Fruit fly (Drosophila melanogaster) whole organism, embryonic: Measurements from ENCODE around the gene Tim17b2.

Experiments
- C15 ChIP-seq: fragments of 200-800 bp; sonication (Bioruptor generic); IDR thresholded peaks from 3 replicates; pipeline ENCODE4 v1.3.6; 2022; ENCODE audit warnings: missing biosample characterization, missing genetic modification characterization
- CG11085 ChIP-seq: fragments of 200-800 bp; sonication (Bioruptor generic); IDR thresholded peaks from 2 replicates; pipeline ENCODE4 v1.3.6; 2022; ENCODE audit warnings: missing biosample characterization, missing genetic modification characterization
- CG11695 ChIP-seq: fragments of 200-800 bp; sonication (Bioruptor generic); IDR thresholded peaks from 3 replicates; pipeline ENCODE4 v1.3.6; 2022; ENCODE audit warnings: missing biosample characterization, missing genetic modification characterization
- CG12391 ChIP-seq: fragments of 200-800 bp; sonication (Bioruptor generic); optimal IDR thresholded peaks from 3 replicates; lab custom pipeline; 2018; ENCODE audit warnings: missing biosample characterization, mild to moderate bottlenecking, missing genetic modification characterization, moderate library complexity
- CG15011 ChIP-seq: fragments of 200-800 bp; sonication (Bioruptor generic); optimal IDR thresholded peaks from 3 replicates; lab custom pipeline; 2018; ENCODE audit warnings: missing biosample characterization, mild to moderate bottlenecking, missing genetic modification characterization
- CG15601 ChIP-seq: fragments of 200-800 bp; sonication (Bioruptor generic); optimal IDR thresholded peaks from 3 replicates; lab custom pipeline; 2019; ENCODE audit warnings: missing biosample characterization, mild to moderate bottlenecking, missing genetic modification characterization, moderate library complexity
- CG1603 ChIP-seq: fragments of 200-800 bp; sonication (Bioruptor generic); optimal IDR thresholded peaks from 2 replicates; lab custom pipeline; 2019; ENCODE audit warnings: missing biosample characterization, mild to moderate bottlenecking, missing genetic modification characterization, moderate library complexity
- CG17829 ChIP-seq: fragments of 200-800 bp; optimal IDR thresholded peaks from 2 replicates; lab custom pipeline; 2019; ENCODE audit warnings: missing biosample characterization, mild to moderate bottlenecking, missing genetic modification characterization, moderate library complexity
- CG32772 ChIP-seq: fragments of 200-800 bp; sonication (Bioruptor generic); IDR thresholded peaks from 2 replicates; pipeline ENCODE4 v1.3.6; 2022; ENCODE audit warnings: missing biosample characterization, missing genetic modification characterization
- CG43689 ChIP-seq: fragments of 200-800 bp; sonication (Bioruptor generic); IDR thresholded peaks from 2 replicates; pipeline ENCODE4 v1.3.6; 2022; ENCODE audit warnings: missing biosample characterization, missing genetic modification characterization
- CG4424 ChIP-seq: fragments of 200-800 bp; sonication (Bioruptor generic); optimal IDR thresholded peaks from 3 replicates; lab custom pipeline; 2016; ENCODE audit warnings: missing biosample characterization, missing genetic modification characterization
- CG5953 ChIP-seq: fragments of 200-800 bp; sonication (Bioruptor generic); IDR thresholded peaks from 2 replicates; pipeline ENCODE4 v1.3.6; 2022; ENCODE audit warnings: missing biosample characterization, missing genetic modification characterization
- CG7786 ChIP-seq: fragments of 200-800 bp; sonication (Bioruptor generic); optimal IDR thresholded peaks from 2 replicates; lab custom pipeline; 2016; ENCODE audit warnings: missing biosample characterization, missing genetic modification characterization
- CG7928 ChIP-seq: fragments of 200-800 bp; sonication (Bioruptor generic); optimal IDR thresholded peaks from 2 replicates; lab custom pipeline; 2017; ENCODE audit warnings: missing biosample characterization, mild to moderate bottlenecking, missing genetic modification characterization
- CG8924 ChIP-seq: fragments of 200-800 bp; optimal IDR thresholded peaks from 3 replicates; lab custom pipeline; 2019; ENCODE audit warnings: missing biosample characterization, mild to moderate bottlenecking, missing genetic modification characterization, moderate library complexity
- CkIIα-i1 ChIP-seq: fragments of 200-800 bp; sonication (Bioruptor generic); IDR thresholded peaks from 2 replicates; pipeline ENCODE4 v1.3.6; 2022; ENCODE audit warnings: missing biosample characterization, missing genetic modification characterization
- D ChIP-seq, 2 experiments: fragments of 200-800 bp in 1 of 2; fragments of >200 bp in 1 of 2; sonication (Bioruptor generic) in 1 of 2; optimal IDR thresholded peaks; 2 replicates in 1 of 2; 3 replicates in 1 of 2; lab custom pipeline; 2017; ENCODE audit warnings: mild to moderate bottlenecking in 1 of 2, missing biosample characterization in 1 of 2, missing genetic modification characterization in 1 of 2, missing genetic modification reagents in 1 of 2
- ERR ChIP-seq: fragments of 200-800 bp; sonication (Bioruptor generic); optimal IDR thresholded peaks from 2 replicates; lab custom pipeline; 2016; ENCODE audit warnings: missing biosample characterization, missing genetic modification characterization
- HLHmδ ChIP-seq: fragments of 200-800 bp; sonication (Bioruptor generic); optimal IDR thresholded peaks from 2 replicates; lab custom pipeline; 2018; ENCODE audit warnings: missing biosample characterization, mild to moderate bottlenecking, missing genetic modification characterization, moderate library complexity
- Hr3 ChIP-seq: fragments of 200-800 bp; sonication (Bioruptor generic); optimal IDR thresholded peaks from 3 replicates; lab custom pipeline; 2016; ENCODE audit warnings: missing biosample characterization, missing genetic modification characterization
- Mrtf ChIP-seq: fragments of 200-800 bp; sonication (Bioruptor generic); IDR thresholded peaks from 3 replicates; pipeline ENCODE4 v1.3.6; 2022; ENCODE audit warnings: missing biosample characterization, missing genetic modification characterization
- NfI ChIP-seq: fragments of 200-800 bp; sonication (Bioruptor generic); optimal IDR thresholded peaks from 3 replicates; lab custom pipeline; 2018; ENCODE audit warnings: missing biosample characterization, mild to moderate bottlenecking, missing genetic modification characterization, moderate library complexity
- Oli ChIP-seq: fragments of 200-800 bp; sonication (Bioruptor generic); optimal IDR thresholded peaks from 2 replicates; lab custom pipeline; 2018; ENCODE audit warnings: missing biosample characterization, mild to moderate bottlenecking, missing genetic modification characterization, moderate library complexity
- Sox102F ChIP-seq: fragments of 200-800 bp; sonication (Bioruptor generic); optimal IDR thresholded peaks from 2 replicates; lab custom pipeline; 2018; ENCODE audit warnings: missing biosample characterization, mild to moderate bottlenecking, missing genetic modification characterization, moderate library complexity
- Sry-β ChIP-seq: fragments of 200-800 bp; sonication (Bioruptor generic); optimal IDR thresholded peaks from 2 replicates; lab custom pipeline; 2018; ENCODE audit warnings: missing biosample characterization, mild to moderate bottlenecking, missing genetic modification characterization, moderate library complexity
- Tbp ChIP-seq: fragments of >200 bp; optimal IDR thresholded peaks from 2 replicates; lab custom pipeline; 2018; ENCODE audit warnings: missing biosample characterization, missing genetic modification characterization
- YL-1 ChIP-seq: fragments of 200-800 bp; sonication (Bioruptor generic); optimal IDR thresholded peaks from 3 replicates; lab custom pipeline; 2017; ENCODE audit warnings: missing biosample characterization, mild to moderate bottlenecking, missing genetic modification characterization
- amos ChIP-seq: fragments of 200-800 bp; sonication (Bioruptor generic); IDR thresholded peaks from 2 replicates; pipeline ENCODE4 v1.3.6; 2022; ENCODE audit warnings: missing biosample characterization, missing genetic modification characterization; ENCODE audit not compliant: partially characterized antibody
- br ChIP-seq: fragments of >200 bp; optimal IDR thresholded peaks from 2 replicates; lab custom pipeline; 2017
- cas ChIP-seq: fragments of 200-800 bp; sonication (Bioruptor generic); IDR thresholded peaks from 2 replicates; pipeline ENCODE4 v1.3.6; 2022; ENCODE audit warnings: missing biosample characterization, missing genetic modification characterization
- chinmo ChIP-seq: fragments of 200-800 bp; sonication (Bioruptor generic); IDR thresholded peaks from 4 replicates; pipeline ENCODE4 v1.3.6; 2022; ENCODE audit warnings: missing biosample characterization, missing genetic modification characterization; ENCODE audit not compliant: partially characterized antibody
- crc ChIP-seq: fragments of 200-800 bp; sonication (Bioruptor generic); optimal IDR thresholded peaks from 2 replicates; lab custom pipeline; 2016; ENCODE audit warnings: missing biosample characterization, missing genetic modification characterization
- croc ChIP-seq: fragments of 200-800 bp; sonication (Bioruptor generic); conservative IDR thresholded peaks from 3 replicates; pipeline ENCODE4 v1.3.6; 2022; ENCODE audit warnings: missing biosample characterization, missing genetic modification characterization
- en ChIP-seq: fragments of 200-800 bp; sonication (Bioruptor generic); optimal IDR thresholded peaks from 2 replicates; lab custom pipeline; 2016; ENCODE audit warnings: missing biosample characterization, missing genetic modification characterization
- eyg ChIP-seq: fragments of 200-800 bp; sonication (Bioruptor generic); optimal IDR thresholded peaks from 3 replicates; lab custom pipeline; 2016; ENCODE audit warnings: missing biosample characterization, missing genetic modification characterization
- fd102C ChIP-seq: fragments of 200-800 bp; sonication (Bioruptor generic); optimal IDR thresholded peaks from 2 replicates; lab custom pipeline; 2018; ENCODE audit warnings: missing biosample characterization, mild to moderate bottlenecking, missing genetic modification characterization, moderate library complexity
- insv ChIP-seq, 2 experiments: fragments of 200-800 bp; sonication (Bioruptor generic); optimal IDR thresholded peaks; 3 replicates each; lab custom pipeline; 2016 to 2018; ENCODE audit warnings: missing biosample characterization in 2 of 2, missing genetic modification characterization in 2 of 2
- kay ChIP-seq: fragments of 200-800 bp; sonication (Bioruptor generic); optimal IDR thresholded peaks from 2 replicates; lab custom pipeline; 2016; ENCODE audit warnings: missing biosample characterization, missing genetic modification characterization
- kni ChIP-seq: fragments of 200-800 bp; sonication (Bioruptor generic); optimal IDR thresholded peaks from 3 replicates; lab custom pipeline; 2017; ENCODE audit warnings: mild to moderate bottlenecking, missing biosample characterization, missing genetic modification reagents, missing genetic modification characterization
- mirr ChIP-seq: fragments of 200-800 bp; sonication (Bioruptor generic); optimal IDR thresholded peaks from 3 replicates; lab custom pipeline; 2018; ENCODE audit warnings: missing biosample characterization, mild to moderate bottlenecking, missing genetic modification characterization
- nau ChIP-seq: fragments of 200-800 bp; sonication (Bioruptor generic); optimal IDR thresholded peaks from 3 replicates; lab custom pipeline; 2017; ENCODE audit warnings: missing biosample characterization, mild to moderate bottlenecking, missing genetic modification characterization, missing genetic modification reagents
- nerfin-1 ChIP-seq: fragments of 200-800 bp; sonication (Bioruptor generic); optimal IDR thresholded peaks from 3 replicates; lab custom pipeline; 2019; ENCODE audit warnings: missing biosample characterization, mild to moderate bottlenecking, missing genetic modification characterization, moderate library complexity
- odd ChIP-seq: fragments of 200-800 bp; sonication (Bioruptor generic); optimal IDR thresholded peaks from 2 replicates; lab custom pipeline; 2017; ENCODE audit warnings: missing biosample characterization, mild to moderate bottlenecking, missing genetic modification characterization
- scrt ChIP-seq: fragments of 200-800 bp; sonication (Bioruptor generic); optimal IDR thresholded peaks from 2 replicates; lab custom pipeline; 2018; ENCODE audit warnings: missing biosample characterization, mild to moderate bottlenecking, missing genetic modification characterization, moderate library complexity
- sna ChIP-seq: fragments of 200-800 bp; sonication (Bioruptor generic); IDR thresholded peaks from 2 replicates; pipeline ENCODE4 v1.3.6; 2022; ENCODE audit warnings: missing biosample characterization, missing genetic modification characterization; ENCODE audit not compliant: partially characterized antibody
- sqz ChIP-seq: fragments of 200-800 bp; sonication (Bioruptor generic); optimal IDR thresholded peaks from 3 replicates; lab custom pipeline; 2018; ENCODE audit warnings: missing biosample characterization, mild to moderate bottlenecking, missing genetic modification characterization
- tup ChIP-seq: fragments of 200-800 bp; sonication (Bioruptor generic); optimal IDR thresholded peaks from 2 replicates; lab custom pipeline; 2016; ENCODE audit warnings: missing biosample characterization, mild to moderate bottlenecking, missing genetic modification characterization, moderate library complexity
- tx ChIP-seq: fragments of 200-800 bp; sonication (Bioruptor generic); optimal IDR thresholded peaks from 2 replicates; lab custom pipeline; 2016; ENCODE audit warnings: missing biosample characterization, missing genetic modification characterization
- unpg ChIP-seq: fragments of 200-800 bp; sonication (Bioruptor generic); optimal IDR thresholded peaks from 3 replicates; lab custom pipeline; 2018; ENCODE audit warnings: missing biosample characterization, mild to moderate bottlenecking, missing genetic modification characterization, moderate library complexity
- vvl ChIP-seq: fragments of 200-800 bp; sonication (Bioruptor generic); IDR thresholded peaks from 2 replicates; pipeline ENCODE4 v1.3.6; 2022; ENCODE audit warnings: missing biosample characterization, missing genetic modification characterization
- zen2 ChIP-seq: fragments of 200-800 bp; sonication (Bioruptor generic); IDR thresholded peaks from 3 replicates; pipeline ENCODE4 v1.3.6; 2022; ENCODE audit warnings: missing biosample characterization, missing genetic modification characterization; ENCODE audit not compliant: partially characterized antibody

The Tim17b2 gene

DNA sequence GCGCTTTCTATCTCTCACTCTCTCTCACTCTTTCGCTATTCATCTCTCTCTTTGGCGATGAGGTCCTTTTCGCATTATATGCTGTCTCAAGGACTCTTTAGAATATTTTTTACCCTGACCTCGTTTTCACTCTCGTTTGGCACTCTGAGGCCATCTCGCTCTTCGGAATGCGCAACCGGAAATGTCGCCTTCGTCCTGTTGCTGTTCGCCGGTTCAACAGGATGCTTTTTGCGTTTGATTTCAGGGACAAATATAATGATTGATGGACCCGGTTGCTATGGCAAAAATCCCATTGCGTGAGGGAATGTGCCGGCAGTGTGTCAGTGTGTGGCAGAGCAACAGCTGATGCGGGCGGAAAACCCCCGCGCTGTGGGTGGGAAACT is 7.6 kb downstream of the Tim17b2 start (continued):
- TF ChIP-seq crc (GFP tag; lab: Kevin White, UChicago) (no peak), CG11695 (GFP tag; lab: Robert Waterston, UW) (no peak), zen2 (GFP tag; lab: Robert Waterston, UW) (no peak), odd (GFP tag; lab: Kevin White, UChicago) (no peak), mirr (GFP tag; lab: Kevin White, UChicago) (peak; percentile 42), chinmo (GFP tag; lab: Robert Waterston, UW) (0 out of 4 replicates have a peak, but pooled peaks have one; percentile 50), Oli (no peak), sqz (GFP tag; lab: Kevin White, UChicago) (peak; percentile 16), eyg (no peak), kay (no peak), br (no peak), CG7786 (GFP tag; lab: Kevin White, UChicago) (no peak), cas (GFP tag; lab: Robert Waterston, UW) (no peak), croc (no peak), Sox102F (no peak), CG12391 (tag; lab: Kevin White, UChicago) (no peak), CG7928 (GFP tag; lab: Kevin White, UChicago) (no peak), NfI (GFP tag; lab: Kevin White, UChicago) (no peak), CG4424 (no peak), scrt (GFP tag; lab: Kevin White, UChicago) (peak; percentile 93), CG11085 (no peak), CG1603 (tag; lab: Kevin White, UChicago) (no peak), CG17829 (tag; lab: Kevin White, UChicago) (no peak), insv (GFP tag; optimal IDR thresholded peaks at IDR 0.05; lab: Kevin White, UChicago) (peak in 1 of 2 experiments; percentile 17), YL-1 (GFP tag; lab: Kevin White, UChicago) (no peak), kni (peak; percentile 69), HLHmδ (no peak), C15 (GFP tag; lab: Robert Waterston, UW) (no peak), D (optimal IDR thresholded peaks at IDR 0.05; lab: Kevin White, UChicago) (peak; percentile 91), D (GFP tag; optimal IDR thresholded peaks at IDR 0.05; lab: Kevin White, UChicago) (no peak), sna (GFP tag; lab: Robert Waterston, UW) (peak; percentile 55), tx (no peak), nau (GFP tag; lab: Kevin White, UChicago) (no peak), unpg (no peak), Tbp (no peak), CG5953 (no peak), CkIIα-i1 (GFP tag; lab: Robert Waterston, UW) (no peak), vvl (GFP tag; lab: Robert Waterston, UW) (no peak), Sry-β (GFP tag; lab: Kevin White, UChicago) (no peak), fd102C (GFP tag; lab: Kevin White, UChicago) (peak; percentile 26), CG8924 (tag; lab: Kevin White, UChicago) (no peak), tup (GFP tag; lab: Kevin White, UChicago) (no peak), Hr3 (GFP tag; lab: Kevin White, UChicago) (no peak), Mrtf (GFP tag; lab: Robert Waterston, UW) (no peak), CG43689 (GFP tag; lab: Robert Waterston, UW) (no peak), en (GFP tag; lab: Kevin White, UChicago) (no peak), amos (GFP tag; lab: Robert Waterston, UW) (no peak; the same call in 1 of the 2 replicates), CG32772 (GFP tag; lab: Robert Waterston, UW) (no peak), CG15011 (GFP tag; lab: Kevin White, UChicago) (no peak), ERR (GFP tag; lab: Kevin White, UChicago) (no peak), nerfin-1 (tag; lab: Kevin White, UChicago) (peak; percentile 100), CG15601 (tag; lab: Kevin White, UChicago) (no peak)
